Fruit fly (Drosophila melanogaster) whole organism, pupa: ENCODE measurements around the gene Tbcd.

Source experiments
- CG32121 ChIP-seq: fragments of 200-800 bp; sonication (Bioruptor generic); IDR thresholded peaks from 2 replicates; pipeline ENCODE4 v1.3.6; 2022; ENCODE audit warnings: missing biosample characterization, missing genetic modification characterization
- CG4496 ChIP-seq: fragments of 200-800 bp; sonication (Bioruptor generic); IDR thresholded peaks from 3 replicates; pipeline ENCODE4 v1.3.6; 2022; ENCODE audit warnings: missing biosample characterization, missing genetic modification characterization
- CG8159 ChIP-seq: fragments of 200-800 bp; sonication (Bioruptor generic); optimal IDR thresholded peaks from 3 replicates; lab custom pipeline; 2018; ENCODE audit warnings: missing biosample characterization, mild to moderate bottlenecking, missing genetic modification characterization, moderate library complexity
- CG8301 ChIP-seq: fragments of 200-800 bp; sonication (Bioruptor generic); optimal IDR thresholded peaks from 2 replicates; lab custom pipeline; 2018; ENCODE audit warnings: missing biosample characterization, mild to moderate bottlenecking, missing genetic modification characterization
- CG9948 ChIP-seq: fragments of 200-800 bp; sonication (Bioruptor generic); optimal IDR thresholded peaks from 2 replicates; lab custom pipeline; 2018; ENCODE audit warnings: missing biosample characterization, mild to moderate bottlenecking, missing genetic modification characterization, moderate library complexity
- Ets98B ChIP-seq: fragments of 200-800 bp; sonication (Bioruptor generic); IDR thresholded peaks from 2 replicates; pipeline ENCODE4 v1.3.6; 2022; ENCODE audit warnings: missing biosample characterization, missing genetic modification characterization
- gl ChIP-seq: fragments of 200-800 bp; sonication (Bioruptor generic); optimal IDR thresholded peaks from 2 replicates; lab custom pipeline; 2018; ENCODE audit warnings: missing biosample characterization, mild to moderate bottlenecking, missing genetic modification characterization
- rn ChIP-seq: fragments of 200-800 bp; sonication (Bioruptor generic); IDR thresholded peaks from 2 replicates; pipeline ENCODE4 v1.3.6; 2022; ENCODE audit warnings: missing biosample characterization, missing genetic modification characterization

DNA sequence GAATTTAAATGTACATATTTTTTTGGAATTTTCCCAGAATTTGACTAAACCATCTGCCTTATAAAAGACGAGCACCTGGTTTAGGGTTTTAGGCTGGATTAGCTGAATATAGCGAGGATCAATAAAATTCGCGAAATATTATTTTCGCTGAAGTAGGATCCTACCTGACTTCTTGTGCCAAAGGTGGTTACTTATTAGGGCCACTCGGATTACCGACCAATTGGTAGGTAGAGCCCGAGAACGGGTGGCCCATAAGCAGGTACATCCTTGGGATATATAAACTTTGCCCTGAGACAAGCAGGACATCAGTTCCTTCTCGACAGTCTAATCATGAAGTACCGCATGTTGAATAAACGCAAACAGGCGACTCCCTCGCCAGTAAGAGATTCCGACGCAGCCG lies 8.1 kb downstream of the Tbcd start, which contains the start of gene CG15382:
- TF ChIP-seq CG9948 (tag; lab: Kevin White, UChicago) (no peak), CG4496 (no peak), gl (no peak), CG8159 (tag; lab: Kevin White, UChicago) (no peak), rn (GFP tag; lab: Robert Waterston, UW) (no peak), Ets98B (GFP tag; lab: Robert Waterston, UW) (no peak), CG32121 (GFP tag; lab: Robert Waterston, UW) (no peak), CG8301 (tag; lab: Kevin White, UChicago) (no peak)
